Worm (Caenorhabditis elegans) whole organism, L2 larva: ENCODE results near the gene baz-2.

ENCODE experiments used
- C34F6.9 ChIP-seq: fragments of 150-350 bp; optimal IDR thresholded peaks from 2 replicates; lab custom pipeline; 2014; ENCODE audit warnings: missing biosample characterization, missing genetic modification characterization
- R02D3.7 ChIP-seq: fragments of 150-350 bp; optimal IDR thresholded peaks from 2 replicates; lab custom pipeline; 2014; ENCODE audit warnings: missing biosample characterization, missing genetic modification characterization
- alr-1 ChIP-seq: fragments of 150-350 bp; optimal IDR thresholded peaks from 2 replicates; lab custom pipeline; 2014; ENCODE audit warnings: missing biosample characterization, missing genetic modification characterization
- ceh-16 ChIP-seq: fragments of 150-350 bp; optimal IDR thresholded peaks from 2 replicates; lab custom pipeline; 2014; ENCODE audit warnings: missing biosample characterization, missing genetic modification characterization
- gmeb-1 ChIP-seq: fragments of 150-350 bp; optimal IDR thresholded peaks from 2 replicates; lab custom pipeline; 2014; ENCODE audit warnings: missing biosample characterization, missing genetic modification characterization
- lin-39 ChIP-seq: fragments of 150-350 bp; optimal IDR thresholded peaks from 2 replicates; lab custom pipeline; 2014; ENCODE audit warnings: missing biosample characterization, missing genetic modification reagents, missing genetic modification characterization
- mbf-1 ChIP-seq: sonication (generic microtip); optimal IDR thresholded peaks from 2 replicates; lab custom pipeline; 2017; ENCODE audit warnings: missing biosample characterization, missing genetic modification characterization
- nhr-10 ChIP-seq: sonication (generic microtip); optimal IDR thresholded peaks from 2 replicates; lab custom pipeline; 2017; ENCODE audit warnings: missing biosample characterization, missing genetic modification characterization
- nhr-11 ChIP-seq: fragments of 150-350 bp; optimal IDR thresholded peaks from 2 replicates; lab custom pipeline; 2014; ENCODE audit warnings: missing biosample characterization, missing genetic modification characterization
- nhr-129 ChIP-seq: fragments of 150-350 bp; optimal IDR thresholded peaks from 2 replicates; lab custom pipeline; 2014; ENCODE audit warnings: missing biosample characterization, missing genetic modification characterization
- nhr-21 ChIP-seq: fragments of 150-350 bp; optimal IDR thresholded peaks from 2 replicates; lab custom pipeline; 2014; ENCODE audit warnings: missing biosample characterization, missing genetic modification characterization
- nhr-23 ChIP-seq: fragments of 150-350 bp; optimal IDR thresholded peaks from 2 replicates; lab custom pipeline; 2014; ENCODE audit warnings: missing biosample characterization, missing genetic modification reagents, missing genetic modification characterization
- nhr-237 ChIP-seq: fragments of 150-350 bp; optimal IDR thresholded peaks from 2 replicates; lab custom pipeline; 2014; ENCODE audit warnings: missing biosample characterization, missing genetic modification characterization
- nhr-25 ChIP-seq: fragments of 150-350 bp; sonication (generic microtip); optimal IDR thresholded peaks from 3 replicates; lab custom pipeline; 2014; ENCODE audit warnings: missing biosample characterization, missing genetic modification characterization
- nhr-6 ChIP-seq: fragments of 150-350 bp; optimal IDR thresholded peaks from 2 replicates; lab custom pipeline; 2014; ENCODE audit warnings: missing biosample characterization, missing genetic modification characterization
- nhr-77 ChIP-seq: fragments of 150-350 bp; optimal IDR thresholded peaks from 2 replicates; lab custom pipeline; 2014; ENCODE audit warnings: missing biosample characterization, missing genetic modification characterization
- sem-4 ChIP-seq: fragments of 150-350 bp; optimal IDR thresholded peaks from 2 replicates; lab custom pipeline; 2014; ENCODE audit warnings: missing biosample characterization, missing genetic modification reagents, missing genetic modification characterization
- sma-3 ChIP-seq: sonication (generic microtip); optimal IDR thresholded peaks from 2 replicates; lab custom pipeline; 2016; ENCODE audit warnings: missing genetic modification reagents, missing genetic modification characterization, missing compliant biosample characterization
- sma-9 ChIP-seq, 2 experiments: fragments of 150-350 bp in 1 of 2; sonication (generic microtip) in 1 of 2; optimal IDR thresholded peaks; 2 replicates each; lab custom pipeline; 2014 to 2016; ENCODE audit warnings: missing genetic modification characterization in 2 of 2, mild to moderate bottlenecking in 1 of 2, missing biosample characterization in 1 of 2, missing compliant biosample characterization in 1 of 2, missing genetic modification reagents in 1 of 2, moderate library complexity in 1 of 2
- snpc-4 ChIP-seq: fragments of 150-350 bp; optimal IDR thresholded peaks from 2 replicates; lab custom pipeline; 2014; ENCODE audit warnings: missing biosample characterization, missing genetic modification characterization
- unc-39 ChIP-seq: fragments of 150-350 bp; optimal IDR thresholded peaks from 2 replicates; lab custom pipeline; 2014; ENCODE audit warnings: missing biosample characterization, missing genetic modification characterization
- unc-55 ChIP-seq: fragments of 150-350 bp; sonication (generic microtip); optimal IDR thresholded peaks from 3 replicates; lab custom pipeline; 2014; ENCODE audit warnings: missing biosample characterization, missing genetic modification reagents, missing genetic modification characterization
- ztf-1 ChIP-seq: fragments of 200-800 bp; sonication (Bioruptor generic); conservative IDR thresholded peaks from 2 replicates; pipeline ENCODE4 v1.3.6; 2022; ENCODE audit warnings: missing genetic modification characterization, missing compliant biosample characterization

baz-2 gene

ce11 chrIII:7616228-7616627, 39.6 kb downstream of the baz-2 start, which contains the start of gene T04A6.1:
TSS of gene T04A6.1 (plus strand) at chrIII:7616528.
- TF ChIP-seq unc-55 (peak; percentile 61), nhr-129 (tag; lab: Kevin White, UChicago) (peak; percentile 34), nhr-11 (no peak), C34F6.9 (tag; lab: Kevin White, UChicago) (peak; percentile 6)

DNA sequence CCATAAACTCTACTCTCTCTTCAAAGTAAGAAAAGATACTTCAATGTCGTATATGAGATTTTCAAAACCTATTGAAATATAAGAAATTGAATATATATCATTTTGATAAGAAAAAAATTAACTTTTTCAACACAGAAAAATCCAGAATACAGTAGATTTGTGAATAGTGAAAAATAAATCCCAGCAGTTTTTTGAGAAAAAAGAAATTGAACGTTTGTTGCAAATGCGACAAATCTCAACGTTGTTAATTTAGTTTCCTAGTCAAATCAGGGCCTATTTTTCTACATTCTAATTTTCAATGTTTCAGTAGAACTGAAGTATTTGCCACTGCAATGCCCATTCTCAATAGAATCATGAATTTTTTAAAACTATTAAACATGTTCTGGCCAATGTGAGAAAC, 41.3 kb downstream of the baz-2 start, which contains the start of gene T04A6.2:
Gene T04A6.2 (plus strand): TSS at position 301 of the 400 bp plus-strand sequence.
- no peak for TF ChIP-seq alr-1 (tag; lab: Kevin White, UChicago)
- no peak for TF ChIP-seq sma-3

ce11 chrIII:7609168-7609567, 46.7 kb downstream of the baz-2 start, which contains the start of gene nsph-4.3:
TSS of gene nsph-4.3 (minus strand) at chrIII:7609268.
- TF ChIP-seq mbf-1 (tag; lab: Kevin White, UChicago) (no peak), sma-9 (GFP tag; optimal IDR thresholded peaks at IDR 0.05; lab: Kevin White, UChicago) (no peak), sma-9 (tag; optimal IDR thresholded peaks at IDR 0.05; lab: Kevin White, UChicago) (no peak), ceh-16 (no peak), lin-39 (tag; lab: Kevin White, UChicago) (no peak), sem-4 (tag; lab: Kevin White, UChicago) (no peak), ztf-1 (no peak), nhr-23 (tag; lab: Kevin White, UChicago) (no peak), unc-39 (tag; lab: Kevin White, UChicago) (no peak), nhr-77 (tag; lab: Kevin White, UChicago) (no peak), nhr-237 (tag; lab: Kevin White, UChicago) (no peak), gmeb-1 (no peak)

- TF ChIP-seq nhr-25 (tag; lab: Kevin White, UChicago) (no peak), mbf-1 (tag; lab: Kevin White, UChicago) (no peak), nhr-6 (tag; lab: Kevin White, UChicago) (no peak), R02D3.7 (tag; lab: Kevin White, UChicago) (no peak), snpc-4 (tag; lab: Kevin White, UChicago) (no peak), nhr-11 (no peak), sma-9 (GFP tag; optimal IDR thresholded peaks at IDR 0.05; lab: Kevin White, UChicago) (no peak), sma-9 (tag; optimal IDR thresholded peaks at IDR 0.05; lab: Kevin White, UChicago) (no peak), nhr-23 (tag; lab: Kevin White, UChicago) (no peak), nhr-10 (tag; lab: Kevin White, UChicago) (no peak), nhr-21 (tag; lab: Kevin White, UChicago) (no peak)
Observed at ce11 chrIII:7608223-7608622, 47.6 kb downstream of the baz-2 start, which contains the start of gene T04A6.3. TSS of gene T04A6.3 (minus strand) at chrIII:7608323.
